Worm (Caenorhabditis elegans): ENCODE results near the gene cyp-35C1.

Gene cyp-35C1

DNA sequence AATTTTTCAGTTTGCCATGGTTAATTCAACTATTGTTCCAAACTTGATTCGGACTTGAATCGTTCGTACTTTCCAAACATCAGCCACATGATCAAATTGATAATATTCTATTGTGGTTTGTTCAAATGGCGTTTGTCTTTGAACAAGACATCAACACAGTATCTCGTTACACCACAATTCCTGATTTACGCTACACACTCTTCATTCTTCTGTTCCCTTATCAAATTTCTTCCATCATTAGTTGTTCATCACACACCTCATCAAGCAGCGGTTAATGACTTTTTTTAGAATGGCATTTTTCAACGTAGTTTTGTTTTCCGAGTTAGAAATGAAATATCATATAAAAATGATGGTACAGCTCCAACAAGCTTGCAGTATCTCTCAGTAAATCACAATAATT is 20.1 kb downstream of the cyp-35C1 start (continued):
- no peak for TF ChIP-seq rbr-2 (tag; optimal IDR thresholded peaks at IDR 0.05)
- no peak for TF ChIP-seq nhr-42 (GFP tag; IDR thresholded peaks at IDR 0.05)
- TF ChIP-seq nhr-48 (tag; optimal IDR thresholded peaks at IDR 0.05), result peak; percentile 28
- TF ChIP-seq hif-1 (tag; optimal IDR thresholded peaks at IDR 0.05), result no peak
- TF ChIP-seq lin-1 (GFP tag; IDR thresholded peaks at IDR 0.05), result no peak
- TF ChIP-seq mes-2 (tag; optimal IDR thresholded peaks at IDR 0.05; ENCODE audit: poor library complexity, severe bottlenecking), result peak; percentile 24
- TF ChIP-seq fkh-10 (GFP tag; optimal IDR thresholded peaks at IDR 0.05), result no peak
- TF ChIP-seq pha-4 (GFP tag; IDR thresholded peaks at IDR 0.05), result no peak
- no peak for TF ChIP-seq pha-4 (tag; optimal IDR thresholded peaks at IDR 0.05)
- no peak for TF ChIP-seq F49E8.2 (tag; optimal IDR thresholded peaks at IDR 0.05; ENCODE audit: borderline replicate concordance)
- TF ChIP-seq set-16 (GFP tag; IDR thresholded peaks at IDR 0.05), result no peak
- TF ChIP-seq lim-7 (GFP tag; IDR thresholded peaks at IDR 0.05), result no peak
- no peak for TF ChIP-seq dpl-1 (GFP tag; optimal IDR thresholded peaks at IDR 0.05)
- TF ChIP-seq mdl-1 (tag; optimal IDR thresholded peaks at IDR 0.05), result peak in 1 of 2 experiments; percentile 71
- TF ChIP-seq nhr-10 (tag; optimal IDR thresholded peaks at IDR 0.05), result peak; percentile 29
- TF ChIP-seq egl-43 (GFP tag; IDR thresholded peaks at IDR 0.05), result no peak
- no peak for TF ChIP-seq jun-1 (tag; optimal IDR thresholded peaks at IDR 0.05)

DNA sequence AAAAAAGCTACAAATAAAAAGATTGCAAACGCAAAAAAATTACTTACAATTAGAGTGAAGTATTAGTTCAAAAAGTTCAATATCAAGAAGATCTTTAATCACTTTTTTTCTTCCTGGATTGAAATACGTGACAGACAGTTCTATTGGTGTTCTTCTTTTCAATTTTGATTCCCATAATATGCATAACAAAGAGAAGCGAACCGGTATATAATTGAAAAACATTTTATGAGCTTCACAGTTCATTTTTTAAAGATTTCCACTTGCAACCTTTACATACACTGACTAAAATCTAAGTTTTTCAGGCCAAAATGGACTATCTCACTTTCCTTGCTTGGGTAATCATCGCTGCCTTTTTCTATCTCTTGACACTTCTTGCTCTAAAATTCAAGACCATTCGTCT is 21.8 kb downstream of the cyp-35C1 start, which contains the start of gene T22G5.1:
Gene T22G5.1, plus strand, starts transcription at position 301 of the 400 bp plus-strand sequence.
- TF ChIP-seq dpl-1 (GFP tag; optimal IDR thresholded peaks at IDR 0.05) (no peak), gei-8 (GFP tag; optimal IDR thresholded peaks at IDR 0.05) (no peak), sdz-12 (GFP tag; optimal IDR thresholded peaks at IDR 0.05) (no peak), mdt-29 (GFP tag; IDR thresholded peaks at IDR 0.05) (no peak), nhr-10 (tag; optimal IDR thresholded peaks at IDR 0.05) (no peak), zip-11 (GFP tag; IDR thresholded peaks at IDR 0.05) (no peak), D1046.2 (GFP tag; IDR thresholded peaks at IDR 0.05) (no peak), nhr-28 (tag; optimal IDR thresholded peaks at IDR 0.05) (no peak), nhr-25 (tag; optimal IDR thresholded peaks at IDR 0.05; ENCODE audit: borderline replicate concordance, insufficient read depth) (no peak), skn-1 (tag; optimal IDR thresholded peaks at IDR 0.05) (no peak)

DNA sequence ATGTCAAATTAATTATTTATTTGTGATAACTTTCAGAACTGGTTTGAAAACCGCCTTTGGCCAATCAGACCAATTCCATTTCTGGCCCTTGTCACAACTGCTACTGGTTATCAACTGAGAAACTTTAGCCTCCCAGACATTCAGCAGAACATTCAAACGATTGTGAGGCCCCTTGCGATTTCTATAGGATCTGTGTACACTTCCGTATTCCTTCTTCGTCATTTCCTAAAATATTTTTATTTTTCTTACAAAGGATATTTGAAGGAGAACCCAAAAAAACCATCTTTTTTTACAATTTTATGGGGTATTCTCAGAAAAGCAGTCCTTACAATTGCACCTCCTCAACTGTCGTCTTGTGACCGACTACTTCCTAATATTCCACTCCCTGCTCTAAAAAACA is 25.0 kb downstream of the cyp-35C1 start:
- TF ChIP-seq zfp-3 (GFP tag; conservative IDR thresholded peaks at IDR 0.05), result no peak
- TF ChIP-seq unc-62 (GFP tag; optimal IDR thresholded peaks at IDR 0.05 in 1 of 2), result peak in 1 of 2 experiments; percentile 94
- no peak for TF ChIP-seq unc-62 (tag; optimal IDR thresholded peaks at IDR 0.05)

- TF ChIP-seq ceh-62 (tag; optimal IDR thresholded peaks at IDR 0.05), result no peak
- no peak for TF ChIP-seq tra-1 (GFP tag; IDR thresholded peaks at IDR 0.05)
- TF ChIP-seq dmd-6 (GFP tag; IDR thresholded peaks at IDR 0.05), result no peak
- TF ChIP-seq dpl-1 (GFP tag; optimal IDR thresholded peaks at IDR 0.05), result no peak
- TF ChIP-seq lir-3 (tag; optimal IDR thresholded peaks at IDR 0.05), result no peak
- TF ChIP-seq hlh-30 (tag; optimal IDR thresholded peaks at IDR 0.05; ENCODE audit: insufficient read depth), result no peak
- no peak for TF ChIP-seq mdl-1 (tag; optimal IDR thresholded peaks at IDR 0.05)
- TF ChIP-seq dmd-9 (GFP tag; IDR thresholded peaks at IDR 0.05), result no peak
- no peak for TF ChIP-seq fos-1 (tag; optimal IDR thresholded peaks at IDR 0.05)
- no peak for TF ChIP-seq hif-1 (tag; optimal IDR thresholded peaks at IDR 0.05)
- TF ChIP-seq T26A8.4 (GFP tag; IDR thresholded peaks at IDR 0.05), result no peak
- TF ChIP-seq Y105C5A.15 (GFP tag; IDR thresholded peaks at IDR 0.05), result no peak
- TF ChIP-seq F37D6.2 (tag; optimal IDR thresholded peaks at IDR 0.05), result no peak
- TF ChIP-seq jun-1 (tag; optimal IDR thresholded peaks at IDR 0.05), result no peak
- TF ChIP-seq Y75B8A.6 (GFP tag; IDR thresholded peaks at IDR 0.05), result no peak
- no peak for TF ChIP-seq cey-2 (tag; optimal IDR thresholded peaks at IDR 0.05; ENCODE audit: borderline replicate concordance, insufficient read depth)
- no peak for TF ChIP-seq ceh-28 (tag; optimal IDR thresholded peaks at IDR 0.05)
- TF ChIP-seq lim-7 (GFP tag; IDR thresholded peaks at IDR 0.05), result no peak
- no peak for TF ChIP-seq egl-43 (GFP tag; IDR thresholded peaks at IDR 0.05)
These were observed 25.4 kb downstream of the cyp-35C1 start, which contains the start of gene cpt-5 for ce11 chrV:13872895-13873294. TSS of gene cpt-5 (plus strand) at chrV:13873195.

All from whole organism, L4 larva.